Fruit fly (Drosophila melanogaster) S2 (cell line): ENCODE results near the gene CG15387.

Source experiments
- CG8478 ChIP-seq: fragments of >200 bp; optimal IDR thresholded peaks from 2 replicates; lab custom pipeline; 2018
- CTCF ChIP-seq, 2 experiments: fragments of >200 bp; optimal IDR thresholded peaks; 2 replicates each; lab custom pipeline; 2018

DNA sequence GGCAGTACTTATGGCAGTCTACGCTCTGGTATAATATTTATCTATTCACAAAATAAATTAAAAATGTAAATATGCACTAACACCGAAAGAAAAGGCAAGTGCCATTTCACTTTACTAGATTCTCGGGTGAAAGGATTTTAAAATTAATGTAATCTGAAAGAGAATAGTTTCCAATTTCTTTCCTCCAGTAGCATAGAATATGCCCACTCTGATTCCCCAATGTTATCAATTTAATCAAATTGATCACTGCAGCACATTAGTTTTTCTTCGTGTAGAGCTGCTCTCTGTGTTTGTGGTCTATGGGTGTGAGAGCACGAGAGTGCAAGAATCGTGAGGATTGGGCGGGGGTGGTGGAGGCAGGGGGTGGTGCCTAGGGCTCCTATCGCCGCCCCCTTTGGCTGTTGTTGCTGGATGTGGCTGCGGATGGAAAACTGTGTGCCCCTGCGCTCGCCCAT, 25.0 kb downstream of the CG15387 start:
- TF ChIP-seq CG8478 (lab: Kevin White, UChicago) (no peak), CTCF (optimal IDR thresholded peaks at IDR 0.05; lab: Kevin White, UChicago) (no peak)
